Worm (Caenorhabditis elegans) whole organism, L1 larva: ENCODE measurements around the gene F19B10.10.

Source experiments
- ama-1 ChIP-seq: fragments of 150-350 bp; optimal IDR thresholded peaks from 2 replicates; lab custom pipeline; 2014
- ceh-88 ChIP-seq: fragments of 200-800 bp; sonication (Bioruptor generic); IDR thresholded peaks from 2 replicates; pipeline ENCODE4 v1.3.6; 2022; ENCODE audit warnings: missing genetic modification characterization, missing compliant biosample characterization
- ceh-90 ChIP-seq: sonication (generic microtip); optimal IDR thresholded peaks from 2 replicates; lab custom pipeline; 2016; ENCODE audit warnings: missing genetic modification characterization, missing compliant biosample characterization
- lin-14 ChIP-seq: fragments of 200-800 bp; sonication (Bioruptor generic); optimal IDR thresholded peaks from 2 replicates; lab custom pipeline; 2018; ENCODE audit warnings: mild to moderate bottlenecking, missing genetic modification characterization, moderate library complexity, missing compliant biosample characterization
- lsy-2 ChIP-seq, 2 experiments: fragments of 150-350 bp; optimal IDR thresholded peaks; 2 replicates each; lab custom pipeline; 2014; ENCODE audit warnings: missing biosample characterization in 2 of 2, missing genetic modification characterization in 2 of 2
- nhr-76 ChIP-seq: sonication (generic microtip); optimal IDR thresholded peaks from 2 replicates; lab custom pipeline; 2017; ENCODE audit warnings: missing biosample characterization, missing genetic modification characterization
- unc-62 ChIP-seq: fragments of 150-350 bp; optimal IDR thresholded peaks from 2 replicates; lab custom pipeline; 2014; ENCODE audit warnings: missing biosample characterization, missing genetic modification reagents, missing genetic modification characterization
- ztf-4 ChIP-seq: fragments of 150-350 bp; optimal IDR thresholded peaks from 2 replicates; lab custom pipeline; 2014; ENCODE audit warnings: missing biosample characterization, missing genetic modification characterization

- TF ChIP-seq ztf-4 (tag; lab: Kevin White, UChicago), result no peak
- no peak for TF ChIP-seq unc-62 (GFP tag; lab: Kevin White, UChicago)
- no peak for TF ChIP-seq lsy-2 (tag; optimal IDR thresholded peaks at IDR 0.05; lab: Kevin White, UChicago)
- TF ChIP-seq ceh-88 (GFP tag; lab: Robert Waterston, UW), result no peak
- no peak for TF ChIP-seq ama-1 (lab: Kevin White, UChicago)
- TF ChIP-seq lin-14 (GFP tag; lab: Kevin White, UChicago), result no peak
- no peak for TF ChIP-seq ceh-90 (tag; lab: Kevin White, UChicago)
- TF ChIP-seq nhr-76, result no peak
Observed at ce11 chrII:3647111-3647510, 34.1 kb downstream of the F19B10.10 start, which contains the start of gene fbxb-33.
